Worm (Caenorhabditis elegans) whole organism, L2 larva: Measurements from ENCODE around the gene jmjd-3.2.

Experiments used
- C34F6.9 ChIP-seq: fragments of 150-350 bp; optimal IDR thresholded peaks from 2 replicates; lab custom pipeline; 2014; ENCODE audit warnings: missing biosample characterization, missing genetic modification characterization
- F13H6.1 ChIP-seq: sonication (generic microtip); optimal IDR thresholded peaks from 2 replicates; lab custom pipeline; 2016; ENCODE audit warnings: missing genetic modification characterization, missing compliant biosample characterization
- Y55F3AM.14 ChIP-seq: fragments of 200-800 bp; sonication (Bioruptor generic); optimal IDR thresholded peaks from 2 replicates; lab custom pipeline; 2018; ENCODE audit warnings: mild to moderate bottlenecking, missing genetic modification characterization, missing compliant biosample characterization
- ZK546.5 ChIP-seq: sonication (generic microtip); optimal IDR thresholded peaks from 2 replicates; lab custom pipeline; 2017; ENCODE audit warnings: missing biosample characterization, missing genetic modification characterization
- alr-1 ChIP-seq: fragments of 150-350 bp; optimal IDR thresholded peaks from 2 replicates; lab custom pipeline; 2014; ENCODE audit warnings: missing biosample characterization, missing genetic modification characterization
- ama-1 ChIP-seq: fragments of 150-350 bp; optimal IDR thresholded peaks from 2 replicates; lab custom pipeline; 2018; ENCODE audit warnings: inconsistent platforms
- blmp-1 ChIP-seq: sonication (generic microtip); optimal IDR thresholded peaks from 2 replicates; lab custom pipeline; 2017; ENCODE audit warnings: missing genetic modification characterization, mild to moderate bottlenecking, missing compliant biosample characterization, antibody characterized with exemption, moderate library complexity; ENCODE audit not compliant: insufficient read depth
- ceh-16 ChIP-seq: fragments of 150-350 bp; optimal IDR thresholded peaks from 2 replicates; lab custom pipeline; 2014; ENCODE audit warnings: missing biosample characterization, missing genetic modification characterization
- dmd-4 ChIP-seq: sonication (generic microtip); optimal IDR thresholded peaks from 2 replicates; lab custom pipeline; 2017; ENCODE audit warnings: missing biosample characterization, missing genetic modification characterization
- egl-27 ChIP-seq: sonication (generic microtip); optimal IDR thresholded peaks from 3 replicates; lab custom pipeline; 2017; ENCODE audit warnings: missing biosample characterization, missing genetic modification reagents, missing genetic modification characterization
- elt-1 ChIP-seq: fragments of 150-350 bp; optimal IDR thresholded peaks from 2 replicates; lab custom pipeline; 2014; ENCODE audit warnings: missing biosample characterization, missing genetic modification characterization
- elt-3 ChIP-seq: sonication (generic microtip); optimal IDR thresholded peaks from 2 replicates; lab custom pipeline; 2017; ENCODE audit warnings: missing biosample characterization, missing genetic modification characterization
- fos-1 ChIP-seq: fragments of 150-350 bp; optimal IDR thresholded peaks from 2 replicates; lab custom pipeline; 2014; ENCODE audit warnings: missing biosample characterization, missing genetic modification characterization
- gmeb-1 ChIP-seq: fragments of 150-350 bp; optimal IDR thresholded peaks from 2 replicates; lab custom pipeline; 2014; ENCODE audit warnings: missing biosample characterization, missing genetic modification characterization
- lin-11 ChIP-seq: fragments of 150-350 bp; sonication (generic microtip); optimal IDR thresholded peaks from 2 replicates; lab custom pipeline; 2014; ENCODE audit warnings: missing biosample characterization, missing genetic modification characterization, inconsistent platforms, mixed read lengths
- lin-13 ChIP-seq: fragments of 150-350 bp; optimal IDR thresholded peaks from 2 replicates; lab custom pipeline; 2014; ENCODE audit warnings: missing biosample characterization, missing genetic modification reagents, missing genetic modification characterization
- lin-39 ChIP-seq: fragments of 150-350 bp; optimal IDR thresholded peaks from 2 replicates; lab custom pipeline; 2014; ENCODE audit warnings: missing biosample characterization, missing genetic modification reagents, missing genetic modification characterization
- lsy-2 ChIP-seq, 2 experiments: fragments of 150-350 bp in 1 of 2; sonication (generic microtip) in 1 of 2; optimal IDR thresholded peaks; 2 replicates each; lab custom pipeline; 2014 to 2017; ENCODE audit warnings: missing biosample characterization in 2 of 2, missing genetic modification characterization in 2 of 2
- mab-5 ChIP-seq: fragments of 150-350 bp; optimal IDR thresholded peaks from 2 replicates; lab custom pipeline; 2014; ENCODE audit warnings: missing biosample characterization, missing genetic modification characterization
- mdl-1 ChIP-seq, 2 experiments: fragments of 150-350 bp in 1 of 2; sonication (generic microtip) in 1 of 2; optimal IDR thresholded peaks; 2 replicates each; lab custom pipeline; 2017; ENCODE audit warnings: missing biosample characterization in 2 of 2, missing genetic modification characterization in 2 of 2
- nhr-11 ChIP-seq: fragments of 150-350 bp; optimal IDR thresholded peaks from 2 replicates; lab custom pipeline; 2014; ENCODE audit warnings: missing biosample characterization, missing genetic modification characterization
- nhr-129 ChIP-seq: fragments of 150-350 bp; optimal IDR thresholded peaks from 2 replicates; lab custom pipeline; 2014; ENCODE audit warnings: missing biosample characterization, missing genetic modification characterization
- nhr-23 ChIP-seq: fragments of 150-350 bp; optimal IDR thresholded peaks from 2 replicates; lab custom pipeline; 2014; ENCODE audit warnings: missing biosample characterization, missing genetic modification reagents, missing genetic modification characterization
- nhr-25 ChIP-seq: fragments of 150-350 bp; sonication (generic microtip); optimal IDR thresholded peaks from 3 replicates; lab custom pipeline; 2014; ENCODE audit warnings: missing biosample characterization, missing genetic modification characterization
- nhr-6 ChIP-seq: fragments of 150-350 bp; optimal IDR thresholded peaks from 2 replicates; lab custom pipeline; 2014; ENCODE audit warnings: missing biosample characterization, missing genetic modification characterization
- nhr-77 ChIP-seq: fragments of 150-350 bp; optimal IDR thresholded peaks from 2 replicates; lab custom pipeline; 2014; ENCODE audit warnings: missing biosample characterization, missing genetic modification characterization
- peb-1 ChIP-seq: fragments of 150-350 bp; optimal IDR thresholded peaks from 2 replicates; lab custom pipeline; 2014; ENCODE audit warnings: missing biosample characterization, missing genetic modification characterization
- sem-4 ChIP-seq: fragments of 150-350 bp; optimal IDR thresholded peaks from 2 replicates; lab custom pipeline; 2014; ENCODE audit warnings: missing biosample characterization, missing genetic modification reagents, missing genetic modification characterization
- skn-1 ChIP-seq: sonication (generic microtip); optimal IDR thresholded peaks from 2 replicates; lab custom pipeline; 2017; ENCODE audit warnings: missing biosample characterization, missing genetic modification characterization
- sma-3 ChIP-seq: sonication (generic microtip); optimal IDR thresholded peaks from 2 replicates; lab custom pipeline; 2016; ENCODE audit warnings: missing genetic modification reagents, missing genetic modification characterization, missing compliant biosample characterization
- sma-9 ChIP-seq, 2 experiments: fragments of 150-350 bp in 1 of 2; sonication (generic microtip) in 1 of 2; optimal IDR thresholded peaks; 2 replicates each; lab custom pipeline; 2014 to 2016; ENCODE audit warnings: missing genetic modification characterization in 2 of 2, mild to moderate bottlenecking in 1 of 2, missing biosample characterization in 1 of 2, missing compliant biosample characterization in 1 of 2, missing genetic modification reagents in 1 of 2, moderate library complexity in 1 of 2
- snpc-4 ChIP-seq: fragments of 150-350 bp; optimal IDR thresholded peaks from 2 replicates; lab custom pipeline; 2014; ENCODE audit warnings: missing biosample characterization, missing genetic modification characterization
- unc-39 ChIP-seq: fragments of 150-350 bp; optimal IDR thresholded peaks from 2 replicates; lab custom pipeline; 2014; ENCODE audit warnings: missing biosample characterization, missing genetic modification characterization
- unc-55 ChIP-seq: fragments of 150-350 bp; sonication (generic microtip); optimal IDR thresholded peaks from 3 replicates; lab custom pipeline; 2014; ENCODE audit warnings: missing biosample characterization, missing genetic modification reagents, missing genetic modification characterization
- ztf-1 ChIP-seq: fragments of 200-800 bp; sonication (Bioruptor generic); conservative IDR thresholded peaks from 2 replicates; pipeline ENCODE4 v1.3.6; 2022; ENCODE audit warnings: missing genetic modification characterization, missing compliant biosample characterization
- ztf-11 ChIP-seq: sonication (generic microtip); optimal IDR thresholded peaks from 2 replicates; lab custom pipeline; 2017; ENCODE audit warnings: missing biosample characterization, missing genetic modification characterization
- ztf-4 ChIP-seq: fragments of 150-350 bp; optimal IDR thresholded peaks from 2 replicates; lab custom pipeline; 2014; ENCODE audit warnings: missing biosample characterization, missing genetic modification characterization

jmjd-3.2 gene

DNA sequence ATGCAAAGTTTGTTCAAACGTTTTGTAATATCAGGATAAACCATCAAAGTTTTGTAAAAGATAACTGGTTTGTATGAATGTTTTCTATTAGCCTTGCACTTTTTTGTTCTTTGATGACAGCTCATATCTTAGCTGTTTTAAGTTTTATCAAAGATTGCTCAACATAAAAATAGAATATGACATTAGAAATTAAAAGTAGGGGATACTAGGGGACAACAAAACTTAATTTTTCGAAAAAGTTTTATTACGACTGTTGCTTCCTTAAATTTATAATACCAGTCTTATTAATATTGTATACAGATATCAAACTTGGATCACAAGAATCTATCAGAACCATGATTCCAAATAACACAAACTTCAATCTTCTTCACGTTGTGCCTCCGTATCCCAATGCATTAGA, 47.8 kb downstream of the jmjd-3.2 start, which contains the start of gene ztf-14:
Gene ztf-14 (plus strand): TSS at position 301 of the 400 bp plus-strand sequence.
- no peak for TF ChIP-seq dmd-4
- no peak for TF ChIP-seq sma-3 (GFP tag; lab: Kevin White, UChicago)
- no peak for TF ChIP-seq ama-1 (lab: Kevin White, UChicago)
- no peak for TF ChIP-seq elt-1 (tag; lab: Kevin White, UChicago)
- TF ChIP-seq lin-39 (tag; lab: Kevin White, UChicago) = no peak
- TF ChIP-seq ZK546.5 = no peak

- TF ChIP-seq lsy-2 (tag; optimal IDR thresholded peaks at IDR 0.05; lab: Kevin White, UChicago) (peak in 1 of 2 experiments; percentile 35), nhr-77 (tag; lab: Kevin White, UChicago) (no peak), mab-5 (tag; lab: Kevin White, UChicago) (no peak), C34F6.9 (no peak), nhr-11 (tag; lab: Kevin White, UChicago) (no peak), sma-9 (GFP tag; optimal IDR thresholded peaks at IDR 0.05; lab: Kevin White, UChicago) (peak; percentile 49), sma-9 (tag; optimal IDR thresholded peaks at IDR 0.05; lab: Kevin White, UChicago) (no peak), sma-3 (GFP tag; lab: Kevin White, UChicago) (no peak), nhr-129 (tag; lab: Kevin White, UChicago) (peak; percentile 20), Y55F3AM.14 (GFP tag; lab: Kevin White, UChicago) (no peak)
Observed at ce11 chrX:14496545-14496944, 48.5 kb downstream of the jmjd-3.2 start.

DNA sequence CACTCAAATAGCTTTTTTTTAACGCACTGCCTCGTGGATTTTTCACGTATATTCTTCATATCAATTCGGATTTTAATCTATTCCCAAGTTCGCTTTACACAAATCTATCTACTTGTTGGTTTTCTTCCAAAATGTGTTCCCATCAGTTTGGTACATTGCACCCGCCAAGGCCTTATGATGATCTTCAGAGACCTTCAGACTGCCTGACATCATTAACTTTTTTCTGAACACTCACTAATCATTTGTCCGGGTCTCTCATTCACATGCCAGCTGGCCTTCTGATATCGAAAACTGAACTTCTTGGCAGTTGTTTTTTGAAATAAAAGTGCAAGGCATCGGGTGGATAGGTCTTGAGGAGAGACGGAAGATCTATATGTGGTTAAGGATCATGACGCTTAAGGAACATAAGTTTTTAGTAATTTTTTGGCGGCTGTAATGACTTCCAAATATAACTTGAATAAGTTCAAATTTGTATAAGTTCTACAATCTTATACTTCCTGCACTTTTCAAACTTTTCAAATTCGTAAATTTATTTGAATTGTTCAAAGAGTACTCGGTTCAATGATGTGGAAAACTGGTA, 51.9 kb downstream of the jmjd-3.2 start:
- TF ChIP-seq blmp-1 = no peak
- peak; percentile 57 for TF ChIP-seq sma-9 (GFP tag; optimal IDR thresholded peaks at IDR 0.05; lab: Kevin White, UChicago)
- no peak for TF ChIP-seq sma-9 (tag; optimal IDR thresholded peaks at IDR 0.05; lab: Kevin White, UChicago)
- TF ChIP-seq sem-4 = no peak
- no peak for TF ChIP-seq elt-3 (tag; lab: Kevin White, UChicago)
- TF ChIP-seq F13H6.1 (tag; lab: Kevin White, UChicago) = no peak
- TF ChIP-seq alr-1 (tag; lab: Kevin White, UChicago) = no peak
- TF ChIP-seq, all 48 proteins: peak for 1

DNA sequence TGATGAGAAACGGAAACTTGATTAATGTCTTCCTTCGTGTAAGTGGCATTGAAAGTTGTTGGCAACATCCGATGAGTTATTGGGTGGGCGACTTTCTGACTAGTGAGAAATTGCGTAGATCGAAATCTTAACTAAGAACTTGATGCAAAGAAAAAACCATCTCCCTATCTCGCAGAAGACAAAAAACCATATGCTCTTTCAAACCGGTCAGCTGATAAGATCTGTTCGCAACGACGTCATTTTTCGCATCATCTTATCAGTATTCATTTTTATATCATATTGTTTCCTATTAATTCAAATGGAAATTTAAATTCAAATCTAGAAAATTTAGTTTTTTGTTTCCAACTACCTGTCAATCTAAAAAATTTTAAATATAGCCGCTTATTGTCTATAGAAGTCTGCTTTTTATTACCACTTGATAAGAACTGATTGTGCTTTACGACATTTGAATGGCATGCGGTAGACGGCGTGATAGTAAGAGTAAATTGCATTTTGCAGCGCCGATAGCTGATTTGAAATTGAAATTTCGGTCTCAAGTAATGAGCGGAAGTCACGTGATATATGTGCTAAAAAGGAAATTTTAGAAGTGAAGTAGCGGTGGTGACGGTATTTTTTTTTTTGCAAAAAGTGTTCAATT, 52.5 kb downstream of the jmjd-3.2 start:
- peak; percentile 73 for TF ChIP-seq sma-9 (GFP tag; optimal IDR thresholded peaks at IDR 0.05; lab: Kevin White, UChicago)
- no peak for TF ChIP-seq sma-9 (tag; optimal IDR thresholded peaks at IDR 0.05; lab: Kevin White, UChicago)
- no peak for TF ChIP-seq dmd-4
- no peak for TF ChIP-seq lin-11 (tag; lab: Kevin White, UChicago)
- peak; percentile 28 for TF ChIP-seq gmeb-1 (tag; lab: Kevin White, UChicago)
- TF ChIP-seq C34F6.9 = no peak
- TF ChIP-seq sma-3 (GFP tag; lab: Kevin White, UChicago) = peak; percentile 20
- TF ChIP-seq fos-1 (tag; lab: Kevin White, UChicago) = peak; percentile 62
- no peak for TF ChIP-seq skn-1 (tag; lab: Kevin White, UChicago)
- no peak for TF ChIP-seq ama-1 (lab: Kevin White, UChicago)
- no peak for TF ChIP-seq ztf-1 (GFP tag; lab: Robert Waterston, UW)
- TF ChIP-seq ceh-16 (tag; lab: Kevin White, UChicago) = peak; percentile 96
- TF ChIP-seq nhr-25 = peak; percentile 87
- TF ChIP-seq elt-3 (tag; lab: Kevin White, UChicago) = no peak
- TF ChIP-seq blmp-1 = peak; percentile 71
- TF ChIP-seq nhr-23 (tag; lab: Kevin White, UChicago) = no peak
- TF ChIP-seq lin-13 (GFP tag; lab: Kevin White, UChicago) = no peak
- peak; percentile 32 for TF ChIP-seq nhr-129 (tag; lab: Kevin White, UChicago)
- no peak for TF ChIP-seq lin-39 (tag; lab: Kevin White, UChicago)
- no peak for TF ChIP-seq nhr-6 (tag; lab: Kevin White, UChicago)

DNA sequence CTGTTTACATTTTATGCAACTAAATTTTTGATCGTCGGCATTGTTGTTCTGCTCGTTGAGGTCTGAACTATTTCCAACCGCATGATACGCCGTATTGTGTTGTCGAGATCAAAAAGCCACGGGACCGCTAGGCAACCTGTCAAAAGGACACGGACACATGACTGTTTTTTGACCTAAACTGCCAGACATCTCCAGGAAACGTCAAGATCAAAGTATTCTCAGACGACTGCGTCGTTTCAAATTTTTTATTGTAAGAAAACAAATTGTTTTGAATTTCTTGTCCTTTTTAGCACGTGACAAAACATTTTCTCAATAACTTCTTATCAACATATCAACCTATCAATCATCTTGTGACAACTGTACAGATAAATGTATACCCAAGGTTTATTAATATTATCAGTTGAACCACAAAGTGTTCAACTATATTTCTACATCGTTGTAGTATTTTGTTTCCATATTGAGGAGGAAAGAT, 54.1 kb downstream of the jmjd-3.2 start:
- TF ChIP-seq lin-13 (GFP tag; lab: Kevin White, UChicago) = peak; percentile 56
- TF ChIP-seq egl-27 (tag; lab: Kevin White, UChicago) = no peak
- TF ChIP-seq gmeb-1 (tag; lab: Kevin White, UChicago) = peak; percentile 46
- TF ChIP-seq mdl-1 (tag; optimal IDR thresholded peaks at IDR 0.05; lab: Kevin White, UChicago) = no peak
- peak in 1 of 2 experiments; percentile 52 for TF ChIP-seq lsy-2 (tag; optimal IDR thresholded peaks at IDR 0.05; lab: Kevin White, UChicago)
- no peak for TF ChIP-seq Y55F3AM.14 (GFP tag; lab: Kevin White, UChicago)
- no peak for TF ChIP-seq unc-39 (tag; lab: Kevin White, UChicago)
- TF ChIP-seq ztf-4 (tag; lab: Kevin White, UChicago) = no peak
- TF ChIP-seq mab-5 (tag; lab: Kevin White, UChicago) = peak; percentile 46
- no peak for TF ChIP-seq ztf-11 (tag; lab: Kevin White, UChicago)
- peak; percentile 37 for TF ChIP-seq C34F6.9
- TF ChIP-seq peb-1 (tag; lab: Kevin White, UChicago) = no peak
- TF ChIP-seq unc-55 (GFP tag; lab: Kevin White, UChicago) = no peak
- peak; percentile 48 for TF ChIP-seq F13H6.1 (tag; lab: Kevin White, UChicago)
- no peak for TF ChIP-seq ztf-1 (GFP tag; lab: Robert Waterston, UW)
- no peak for TF ChIP-seq nhr-11 (tag; lab: Kevin White, UChicago)
- no peak for TF ChIP-seq ceh-16 (tag; lab: Kevin White, UChicago)
- no peak for TF ChIP-seq ZK546.5
- TF ChIP-seq skn-1 (tag; lab: Kevin White, UChicago) = no peak
- no peak for TF ChIP-seq snpc-4
- TF ChIP-seq sma-9 (GFP tag; optimal IDR thresholded peaks at IDR 0.05; lab: Kevin White, UChicago) = peak; percentile 77
- TF ChIP-seq sma-9 (tag; optimal IDR thresholded peaks at IDR 0.05; lab: Kevin White, UChicago) = no peak
- TF ChIP-seq sma-3 (GFP tag; lab: Kevin White, UChicago) = peak; percentile 78
- no peak for TF ChIP-seq alr-1 (tag; lab: Kevin White, UChicago)
- no peak for TF ChIP-seq sem-4
- no peak for TF ChIP-seq lin-39 (tag; lab: Kevin White, UChicago)
- TF ChIP-seq dmd-4 = no peak
- TF ChIP-seq nhr-23 (tag; lab: Kevin White, UChicago) = no peak
- peak; percentile 84 for TF ChIP-seq nhr-25
- TF ChIP-seq elt-3 (tag; lab: Kevin White, UChicago) = no peak
